Worm (Caenorhabditis elegans): ENCODE results near the gene Y47G7B.2.

ce11 chrII:2730647-2731046, 22.8 kb upstream of the Y47G7B.2 start:
- TF ChIP-seq nhr-12 (tag; optimal IDR thresholded peaks at IDR 0.05) (no peak), skn-1 (tag; optimal IDR thresholded peaks at IDR 0.05) (no peak), snpc-4 (tag; optimal IDR thresholded peaks at IDR 0.05) (no peak), ceh-28 (tag; optimal IDR thresholded peaks at IDR 0.05) (no peak), ztf-11 (tag; optimal IDR thresholded peaks at IDR 0.05) (no peak), mdl-1 (tag; optimal IDR thresholded peaks at IDR 0.05) (no peak), elt-3 (tag; optimal IDR thresholded peaks at IDR 0.05) (no peak), ZK546.5 (tag; optimal IDR thresholded peaks at IDR 0.05) (no peak), fos-1 (tag; optimal IDR thresholded peaks at IDR 0.05) (no peak), ztf-4 (tag; optimal IDR thresholded peaks at IDR 0.05) (no peak), tbx-2 (tag; optimal IDR thresholded peaks at IDR 0.05) (no peak), nhr-237 (tag; optimal IDR thresholded peaks at IDR 0.05) (no peak), lin-15B (tag; optimal IDR thresholded peaks at IDR 0.05) (no peak)

Data from whole organism, L3 larva.